Worm (Caenorhabditis elegans) whole organism, late embryonic: Measurements from ENCODE around the gene M05D6.8.

Experiments
- ahr-1 ChIP-seq: sonication (generic microtip); optimal IDR thresholded peaks from 2 replicates; lab custom pipeline; 2016; ENCODE audit warnings: missing genetic modification characterization, missing compliant biosample characterization
- ceh-14 ChIP-seq: sonication (generic microtip); optimal IDR thresholded peaks from 2 replicates; lab custom pipeline; 2016; ENCODE audit warnings: missing genotype, missing genetic modification characterization, missing compliant biosample characterization
- ceh-6 ChIP-seq: fragments of 200-800 bp; sonication (Bioruptor generic); optimal IDR thresholded peaks from 2 replicates; lab custom pipeline; 2018; ENCODE audit warnings: mild to moderate bottlenecking, missing genetic modification characterization, missing compliant biosample characterization
- dmd-4 ChIP-seq: sonication (generic microtip); optimal IDR thresholded peaks from 2 replicates; lab custom pipeline; 2016; ENCODE audit warnings: borderline replicate concordance, missing genetic modification characterization, missing compliant biosample characterization
- dve-1 ChIP-seq: sonication (generic microtip); optimal IDR thresholded peaks from 2 replicates; lab custom pipeline; 2017; ENCODE audit warnings: antibody characterized with exemption, mild to moderate bottlenecking, missing genetic modification characterization, missing compliant biosample characterization
- fkh-10 ChIP-seq: fragments of 150-350 bp; optimal IDR thresholded peaks from 2 replicates; lab custom pipeline; 2014; ENCODE audit warnings: missing biosample characterization, missing genetic modification reagents, missing genetic modification characterization
- hlh-15 ChIP-seq: sonication (generic microtip); optimal IDR thresholded peaks from 2 replicates; lab custom pipeline; 2016; ENCODE audit warnings: missing genetic modification characterization, missing compliant biosample characterization
- hlh-30 ChIP-seq: sonication (generic microtip); optimal IDR thresholded peaks from 2 replicates; lab custom pipeline; 2017; ENCODE audit warnings: antibody characterized with exemption, missing genetic modification characterization, missing compliant biosample characterization; ENCODE audit not compliant: insufficient read depth
- odd-2 ChIP-seq: sonication (generic microtip); optimal IDR thresholded peaks from 2 replicates; lab custom pipeline; 2017; ENCODE audit warnings: antibody characterized with exemption, mild to moderate bottlenecking, missing genetic modification characterization, missing compliant biosample characterization
- pha-4 ChIP-seq: fragments of 150-350 bp; optimal IDR thresholded peaks from 2 replicates; lab custom pipeline; 2018; ENCODE audit warnings: missing biosample characterization, missing genetic modification reagents, missing genetic modification characterization
- tbx-2 ChIP-seq: sonication (generic microtip); optimal IDR thresholded peaks from 2 replicates; lab custom pipeline; 2016; ENCODE audit warnings: missing genetic modification characterization, missing compliant biosample characterization

ce11 chrII:8435005-8435404 is 36.0 kb downstream of the M05D6.8 start, which contains the start of gene acp-4:
- TF ChIP-seq dmd-4 (tag; lab: Kevin White, UChicago), result no peak
- TF ChIP-seq ahr-1 (tag; lab: Kevin White, UChicago), result no peak
- TF ChIP-seq ceh-14 (tag; lab: Kevin White, UChicago), result no peak
- no peak for TF ChIP-seq pha-4
- no peak for TF ChIP-seq tbx-2 (tag; lab: Kevin White, UChicago)
- no peak for TF ChIP-seq hlh-15 (tag; lab: Kevin White, UChicago)
- no peak for TF ChIP-seq dve-1 (tag; lab: Kevin White, UChicago)
- TF ChIP-seq odd-2, result no peak
- no peak for TF ChIP-seq hlh-30 (tag; lab: Kevin White, UChicago)
- TF ChIP-seq ceh-6, result no peak
- TF ChIP-seq fkh-10 (GFP tag; lab: Kevin White, UChicago), result no peak
